Fruit fly (Drosophila melanogaster) whole organism, pupa: Measurements from ENCODE around the gene Teh1.

ENCODE experiments used
- CG10348 ChIP-seq: fragments of 200-800 bp; sonication (Bioruptor generic); IDR thresholded peaks from 2 replicates; pipeline ENCODE4 v1.3.6; 2022; ENCODE audit warnings: missing biosample characterization, missing genetic modification characterization
- CG12605 ChIP-seq: fragments of 200-800 bp; sonication (Bioruptor generic); IDR thresholded peaks from 2 replicates; pipeline ENCODE4 v1.3.6; 2022; ENCODE audit warnings: missing biosample characterization, missing genetic modification characterization
- CG13204 ChIP-seq: fragments of 200-800 bp; sonication (Bioruptor generic); optimal IDR thresholded peaks from 2 replicates; lab custom pipeline; 2018; ENCODE audit warnings: missing biosample characterization, mild to moderate bottlenecking, missing genetic modification characterization, moderate library complexity
- CG15710 ChIP-seq: fragments of 200-800 bp; sonication (Bioruptor generic); optimal IDR thresholded peaks from 2 replicates; lab custom pipeline; 2018; ENCODE audit warnings: missing biosample characterization, mild to moderate bottlenecking, missing genetic modification characterization, moderate library complexity
- CG17806 ChIP-seq: fragments of 200-800 bp; sonication (Bioruptor generic); optimal IDR thresholded peaks from 2 replicates; lab custom pipeline; 2018; ENCODE audit warnings: missing biosample characterization, mild to moderate bottlenecking, missing genetic modification characterization, moderate library complexity
- CG4496 ChIP-seq: fragments of 200-800 bp; sonication (Bioruptor generic); IDR thresholded peaks from 3 replicates; pipeline ENCODE4 v1.3.6; 2022; ENCODE audit warnings: missing biosample characterization, missing genetic modification characterization
- CG8301 ChIP-seq: fragments of 200-800 bp; sonication (Bioruptor generic); optimal IDR thresholded peaks from 2 replicates; lab custom pipeline; 2018; ENCODE audit warnings: missing biosample characterization, mild to moderate bottlenecking, missing genetic modification characterization
- D1 ChIP-seq: fragments of 200-800 bp; sonication (Bioruptor generic); optimal IDR thresholded peaks from 2 replicates; lab custom pipeline; 2018; ENCODE audit warnings: missing biosample characterization, mild to moderate bottlenecking, missing genetic modification characterization, moderate library complexity
- Pif1A ChIP-seq: fragments of 200-800 bp; sonication (Bioruptor generic); optimal IDR thresholded peaks from 3 replicates; lab custom pipeline; 2016; ENCODE audit warnings: missing biosample characterization, missing genetic modification characterization
- Pif1B ChIP-seq: fragments of 200-800 bp; sonication (Bioruptor generic); optimal IDR thresholded peaks from 3 replicates; lab custom pipeline; 2016; ENCODE audit warnings: missing biosample characterization, missing genetic modification characterization
- rn ChIP-seq: fragments of 200-800 bp; sonication (Bioruptor generic); IDR thresholded peaks from 2 replicates; pipeline ENCODE4 v1.3.6; 2022; ENCODE audit warnings: missing biosample characterization, missing genetic modification characterization

dm6 chr3R:9779764-9780163, 88.2 kb downstream of the Teh1 start, which contains the start of gene CG12947:
- TF ChIP-seq CG17806 (tag; lab: Kevin White, UChicago) (no peak), CG13204 (GFP tag; lab: Kevin White, UChicago) (no peak), CG8301 (tag; lab: Kevin White, UChicago) (no peak), CG15710 (no peak), Pif1B (GFP tag; lab: Kevin White, UChicago) (no peak), CG4496 (GFP tag; lab: Robert Waterston, UW) (peak; percentile 21; the same call in 1 of the 3 replicates), Pif1A (GFP tag; lab: Kevin White, UChicago) (no peak), rn (GFP tag; lab: Robert Waterston, UW) (no peak), CG12605 (GFP tag; lab: Robert Waterston, UW) (no peak), D1 (tag; lab: Kevin White, UChicago) (no peak), CG10348 (GFP tag; lab: Robert Waterston, UW) (no peak)
